Worm (Caenorhabditis elegans) whole organism, young adult: ENCODE results near the gene C17G10.6.

Source experiments
- lin-35 ChIP-seq, 3 experiments: fragments of 150-350 bp in 2 of 3; sonication (generic microtip) in 1 of 3; optimal IDR thresholded peaks; 2 replicates each; lab custom pipeline; 2014 to 2018; ENCODE audit warnings: missing biosample characterization in 3 of 3, missing genetic modification characterization in 3 of 3, missing genetic modification reagents in 3 of 3
- nfya-1 ChIP-seq: sonication (generic microtip); optimal IDR thresholded peaks from 2 replicates; lab custom pipeline; 2017; ENCODE audit warnings: antibody characterized with exemption, missing compliant biosample characterization, missing genetic modification characterization, borderline replicate concordance; ENCODE audit not compliant: insufficient read depth
- tbx-9 ChIP-seq: sonication (generic microtip); optimal IDR thresholded peaks from 2 replicates; lab custom pipeline; 2016; ENCODE audit warnings: borderline replicate concordance, missing genetic modification characterization, inconsistent platforms, missing compliant biosample characterization

DNA sequence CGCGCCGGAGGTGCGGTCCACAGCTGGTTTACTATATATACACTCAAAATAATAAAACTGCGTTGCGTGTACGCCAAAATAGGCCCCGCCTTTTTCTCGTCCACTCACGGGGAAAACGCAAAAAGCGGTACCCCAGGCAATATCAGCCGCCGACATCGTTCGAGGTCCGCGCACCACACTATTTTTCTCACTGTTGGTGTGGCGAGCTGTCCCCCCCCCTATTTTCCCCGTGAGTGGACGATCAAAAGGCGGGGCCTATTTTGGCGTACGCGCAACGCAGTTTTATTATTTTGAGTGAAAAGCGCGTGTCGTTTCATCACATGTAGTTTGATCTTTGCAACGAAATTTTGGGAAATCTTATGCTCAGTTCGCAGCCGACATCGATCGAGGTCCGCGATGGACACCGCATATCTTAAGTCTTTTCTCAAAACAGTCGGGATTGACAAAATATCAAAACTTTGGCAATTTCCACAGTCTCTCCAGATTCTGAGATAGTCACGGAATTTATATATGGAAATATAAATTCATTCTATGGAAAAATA lies 37.9 kb downstream of the C17G10.6 start:
- no peak for TF ChIP-seq nfya-1 (tag; lab: Kevin White, UChicago)
- TF ChIP-seq tbx-9 (tag; lab: Kevin White, UChicago): no peak
- TF ChIP-seq lin-35 (GFP tag; optimal IDR thresholded peaks at IDR 0.05; lab: Kevin White, UChicago): no peak
